Worm (Caenorhabditis elegans) whole organism, L4/young adult: ENCODE data around the gene srg-1.

Source experiments
- W03F9.2 ChIP-seq: fragments of 150-350 bp; optimal IDR thresholded peaks from 2 replicates; lab custom pipeline; 2014; ENCODE audit warnings: missing biosample characterization, missing genetic modification characterization
- him-1 ChIP-seq: sonication (generic microtip); optimal IDR thresholded peaks from 2 replicates; lab custom pipeline; 2016; ENCODE audit warnings: missing genotype, missing genetic modification reagents, missing genetic modification characterization, missing compliant biosample characterization

DNA sequence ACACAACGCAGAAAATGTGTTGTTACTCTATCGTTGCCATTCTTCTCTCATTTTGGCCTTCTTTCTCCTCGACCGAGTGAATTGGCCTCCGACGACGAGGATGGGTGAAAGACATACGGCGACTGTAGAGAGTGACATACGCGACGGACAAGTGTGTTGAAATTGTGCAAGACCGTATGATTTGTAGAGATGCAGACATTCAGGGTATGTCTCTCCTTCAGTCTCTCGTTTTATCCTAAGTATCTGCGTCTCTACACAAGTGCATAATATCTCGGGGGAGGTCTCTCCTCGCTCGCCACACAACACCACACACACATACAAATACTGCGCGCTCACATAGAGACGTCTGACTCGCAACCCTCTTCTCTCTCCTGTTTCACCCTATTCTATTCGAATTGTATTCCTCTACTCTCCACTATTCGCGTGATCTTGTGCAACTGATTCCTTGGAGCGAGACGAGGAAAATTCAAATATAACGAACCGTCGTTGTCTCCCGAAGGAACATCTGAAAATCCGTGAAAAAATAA is 22.0 kb upstream of the srg-1 start, which contains the start of gene hmg-1.2:
- TF ChIP-seq him-1 (tag; lab: Kevin White, UChicago) (peak; percentile 46), W03F9.2 (tag; lab: Kevin White, UChicago) (peak; percentile 69)
